Worm (Caenorhabditis elegans): ENCODE results near the gene F21D5.5.
"Not testable (repeated sequence)": the region's sequence is repeated elsewhere in the genome, so short reads cannot be mapped to it uniquely, and the experiment has no call there.

The F21D5.5 gene

ce11 chrIV:8722801-8723200 is 16.4 kb downstream of the F21D5.5 start:
- TF ChIP-seq ceh-31 (tag; optimal IDR thresholded peaks at IDR 0.05) = no peak
- TF ChIP-seq syd-9 (tag; optimal IDR thresholded peaks at IDR 0.05) = no peak
- no peak for TF ChIP-seq fkh-10 (GFP tag; optimal IDR thresholded peaks at IDR 0.05)
- no peak for TF ChIP-seq zip-5 (tag; optimal IDR thresholded peaks at IDR 0.05)
- no peak for TF ChIP-seq odd-2 (tag; optimal IDR thresholded peaks at IDR 0.05)
- TF ChIP-seq sdc-2 (tag; optimal IDR thresholded peaks at IDR 0.05) = no peak
- no peak for TF ChIP-seq elt-2 (tag; optimal IDR thresholded peaks at IDR 0.05)
- no peak for TF ChIP-seq lim-6 (tag; optimal IDR thresholded peaks at IDR 0.05)

ce11 chrIV:8718153-8718552 is 21.0 kb downstream of the F21D5.5 start, which contains the start of gene H23L24.1:
H23L24.1 (plus strand) TSS chrIV:8718453.
- TF ChIP-seq ahr-1 (tag; optimal IDR thresholded peaks at IDR 0.05) (no peak), ztf-16 (tag; optimal IDR thresholded peaks at IDR 0.05) (no peak), sox-2 (GFP tag; IDR thresholded peaks at IDR 0.05) (no peak), unc-42 (tag; optimal IDR thresholded peaks at IDR 0.05) (no peak), ceh-48 (tag; optimal IDR thresholded peaks at IDR 0.05) (no peak), npax-4 (tag; optimal IDR thresholded peaks at IDR 0.05) (no peak), rnt-1 (tag; optimal IDR thresholded peaks at IDR 0.05) (no peak), sox-4 (tag; optimal IDR thresholded peaks at IDR 0.05) (no peak)

DNA sequence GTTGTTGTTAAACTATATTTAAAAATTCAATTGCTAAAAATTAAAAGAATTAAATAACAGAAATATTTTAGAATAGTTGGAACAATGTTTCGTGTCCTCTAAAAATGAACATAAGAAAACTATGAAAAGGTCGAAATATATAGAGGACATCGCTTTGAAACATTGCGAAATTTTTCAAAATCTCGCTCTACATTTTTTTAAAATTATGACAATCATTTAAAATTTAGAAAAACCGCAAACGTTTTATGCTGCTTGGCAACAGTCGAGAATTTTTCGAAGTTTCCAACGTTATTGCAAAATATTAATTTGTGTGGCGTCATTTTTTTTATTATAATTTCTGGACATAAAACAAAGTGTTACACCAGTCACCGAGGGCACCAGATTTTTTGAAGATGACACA is 24.2 kb downstream of the F21D5.5 start, which contains the start of the genes parg-2 and ipla-5:
TSS of gene parg-2 (minus strand) at position 101 of the 400 bp plus-strand sequence.
TSS of gene ipla-5 (plus strand) at position 216 of the 400 bp plus-strand sequence.
- not testable (repeated sequence) for TF ChIP-seq pha-4 (tag; optimal IDR thresholded peaks at IDR 0.05); pag-3 (tag; optimal IDR thresholded peaks at IDR 0.05; ENCODE audit: borderline replicate concordance); ceh-45 (GFP tag; IDR thresholded peaks at IDR 0.05)

ce11 chrIV:8708046-8708445 is 31.1 kb downstream of the F21D5.5 start:
- no peak for TF ChIP-seq ets-4 (tag; optimal IDR thresholded peaks at IDR 0.05)
- no peak for TF ChIP-seq odd-2 (tag; optimal IDR thresholded peaks at IDR 0.05)
- TF ChIP-seq syd-9 (tag; optimal IDR thresholded peaks at IDR 0.05) = no peak
- no peak for TF ChIP-seq K09A11.1 (tag; optimal IDR thresholded peaks at IDR 0.05; ENCODE audit: insufficient read depth)
- no peak for TF ChIP-seq dmd-4 (tag; optimal IDR thresholded peaks at IDR 0.05; ENCODE audit: borderline replicate concordance)
- TF ChIP-seq ceh-24 (tag; optimal IDR thresholded peaks at IDR 0.05) = no peak
- no peak for TF ChIP-seq hlh-15 (tag; optimal IDR thresholded peaks at IDR 0.05)
- no peak for TF ChIP-seq ceh-31 (tag; optimal IDR thresholded peaks at IDR 0.05)
- no peak for TF ChIP-seq ceh-19 (GFP tag; optimal IDR thresholded peaks at IDR 0.05)
- no peak for TF ChIP-seq dve-1 (tag; optimal IDR thresholded peaks at IDR 0.05)
- no peak for TF ChIP-seq ceh-45 (GFP tag; IDR thresholded peaks at IDR 0.05)
- no peak for TF ChIP-seq C38D4.7 (GFP tag; optimal IDR thresholded peaks at IDR 0.05)
- no peak for TF ChIP-seq rnt-1 (tag; optimal IDR thresholded peaks at IDR 0.05)
- TF ChIP-seq ama-1 (optimal IDR thresholded peaks at IDR 0.05) = no peak
- no peak for TF ChIP-seq unc-55 (GFP tag; optimal IDR thresholded peaks at IDR 0.05)
- no peak for TF ChIP-seq fkh-6 (tag; optimal IDR thresholded peaks at IDR 0.05)
- TF ChIP-seq che-1 (tag; optimal IDR thresholded peaks at IDR 0.05) = no peak
- no peak for TF ChIP-seq sox-4 (tag; optimal IDR thresholded peaks at IDR 0.05)
- TF ChIP-seq unc-3 (GFP tag; conservative IDR thresholded peaks at IDR 0.05) = no peak
- TF ChIP-seq unc-3 (tag; optimal IDR thresholded peaks at IDR 0.05) = no peak
- no peak for TF ChIP-seq ttx-3 (tag; optimal IDR thresholded peaks at IDR 0.05)

DNA sequence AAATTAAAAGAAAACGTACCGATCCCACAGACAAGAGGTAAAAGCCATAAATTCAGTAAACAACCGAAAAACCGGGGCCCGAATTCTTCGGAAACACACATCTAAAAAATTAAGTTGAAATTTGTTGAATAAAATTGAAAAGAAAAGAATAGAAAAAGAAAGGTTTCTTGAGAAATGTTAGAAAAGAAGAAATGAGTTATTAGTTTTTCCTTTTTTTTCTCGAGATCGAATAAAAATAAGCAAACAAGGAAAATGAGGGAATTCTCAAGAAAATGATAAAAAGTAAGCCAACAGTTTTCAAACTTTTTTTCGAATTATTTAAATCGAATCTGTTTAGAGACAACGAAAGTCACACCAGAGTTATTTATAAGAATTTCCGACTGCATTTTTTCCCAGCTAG is 33.7 kb downstream of the F21D5.5 start, which contains the start of gene H23L24.4:
TSS of gene H23L24.4 (minus strand) at position 101 of the 400 bp plus-strand sequence.
- no peak for TF ChIP-seq elt-2 (tag; optimal IDR thresholded peaks at IDR 0.05)
- TF ChIP-seq fkh-10 (GFP tag; optimal IDR thresholded peaks at IDR 0.05) = no peak
- no peak for TF ChIP-seq ceh-48 (tag; optimal IDR thresholded peaks at IDR 0.05)
- no peak for TF ChIP-seq odd-2 (tag; optimal IDR thresholded peaks at IDR 0.05)
- TF ChIP-seq pax-1 (tag; optimal IDR thresholded peaks at IDR 0.05) = no peak
- TF ChIP-seq tbx-7 (tag; optimal IDR thresholded peaks at IDR 0.05) = no peak
- TF ChIP-seq nhr-11 (tag; optimal IDR thresholded peaks at IDR 0.05) = no peak
- TF ChIP-seq elt-4 (tag; optimal IDR thresholded peaks at IDR 0.05) = no peak
- no peak for TF ChIP-seq gmeb-2 (tag; optimal IDR thresholded peaks at IDR 0.05)
- TF ChIP-seq hlh-8 (tag; optimal IDR thresholded peaks at IDR 0.05) = no peak
- no peak for TF ChIP-seq mec-3 (tag; optimal IDR thresholded peaks at IDR 0.05; ENCODE audit: borderline replicate concordance)
- no peak for TF ChIP-seq C38D4.7 (GFP tag; optimal IDR thresholded peaks at IDR 0.05)
- TF ChIP-seq ceh-30 (tag; optimal IDR thresholded peaks at IDR 0.05) = no peak
- no peak for TF ChIP-seq ttx-3 (tag; optimal IDR thresholded peaks at IDR 0.05)
- TF ChIP-seq pha-4 (tag; optimal IDR thresholded peaks at IDR 0.05) = no peak
- no peak for TF ChIP-seq rnt-1 (tag; optimal IDR thresholded peaks at IDR 0.05)

Measured in whole organism, late embryonic.